Fruit fly (Drosophila melanogaster) whole organism, embryonic: ENCODE data around the gene Nak.

ENCODE experiments used
- Awh ChIP-seq: fragments of 200-800 bp; sonication (Bioruptor generic); IDR thresholded peaks from 2 replicates; pipeline ENCODE4, ENCODE4 v1.3.6; 2022; ENCODE audit warnings: missing biosample characterization, missing genetic modification characterization
- CG1024 ChIP-seq: fragments of 200-800 bp; sonication (Bioruptor generic); IDR thresholded peaks from 2 replicates; pipeline ENCODE4 v1.3.6; 2022; ENCODE audit warnings: missing biosample characterization, missing genetic modification characterization
- CG10321 ChIP-seq: fragments of 200-800 bp; sonication (Bioruptor generic); IDR thresholded peaks from 2 replicates; pipeline ENCODE4 v1.3.6; 2022; ENCODE audit warnings: missing biosample characterization, missing genetic modification characterization
- CG10979 ChIP-seq: fragments of 200-800 bp; sonication (Bioruptor generic); optimal IDR thresholded peaks from 2 replicates; lab custom pipeline; 2018; ENCODE audit warnings: missing biosample characterization, mild to moderate bottlenecking, missing genetic modification characterization, moderate library complexity
- CG11456 ChIP-seq: fragments of 200-800 bp; sonication (Bioruptor generic); IDR thresholded peaks from 3 replicates; pipeline ENCODE4 v1.3.6; 2022; ENCODE audit warnings: missing biosample characterization, missing genetic modification characterization
- CG17612 ChIP-seq: fragments of 200-800 bp; sonication (Bioruptor generic); IDR thresholded peaks from 2 replicates; pipeline ENCODE4 v1.3.6; 2022; ENCODE audit warnings: missing biosample characterization, missing genetic modification characterization
- CG17829 ChIP-seq: fragments of 200-800 bp; optimal IDR thresholded peaks from 2 replicates; lab custom pipeline; 2019; ENCODE audit warnings: missing biosample characterization, mild to moderate bottlenecking, missing genetic modification characterization, moderate library complexity
- CG18599 ChIP-seq: fragments of 200-800 bp; sonication (Bioruptor generic); optimal IDR thresholded peaks from 3 replicates; lab custom pipeline; 2017; ENCODE audit warnings: missing biosample characterization, missing genetic modification characterization, mild to moderate bottlenecking, moderate library complexity, missing genetic modification reagents
- CG30403 ChIP-seq: fragments of 200-800 bp; sonication (Bioruptor generic); optimal IDR thresholded peaks from 3 replicates; lab custom pipeline; 2016; ENCODE audit warnings: missing biosample characterization, missing genetic modification characterization
- CG34422 ChIP-seq: fragments of 200-800 bp; sonication (Bioruptor generic); IDR thresholded peaks from 3 replicates; pipeline ENCODE4 v1.3.6; 2022; ENCODE audit warnings: missing biosample characterization, missing genetic modification characterization
- CG43689 ChIP-seq: fragments of 200-800 bp; sonication (Bioruptor generic); IDR thresholded peaks from 2 replicates; pipeline ENCODE4 v1.3.6; 2022; ENCODE audit warnings: missing biosample characterization, missing genetic modification characterization
- CG6689 ChIP-seq: fragments of 200-800 bp; sonication (Bioruptor generic); IDR thresholded peaks from 2 replicates; pipeline ENCODE4 v1.3.6; 2022; ENCODE audit warnings: missing biosample characterization, missing genetic modification characterization
- CG6813 ChIP-seq: fragments of 200-800 bp; sonication (Bioruptor generic); optimal IDR thresholded peaks from 2 replicates; lab custom pipeline; 2017; ENCODE audit warnings: missing biosample characterization, missing genetic modification characterization, mild to moderate bottlenecking, moderate library complexity, missing genetic modification reagents
- CG9817 ChIP-seq: fragments of 200-800 bp; sonication (Bioruptor generic); optimal IDR thresholded peaks from 2 replicates; lab custom pipeline; 2018; ENCODE audit warnings: missing biosample characterization, mild to moderate bottlenecking, missing genetic modification characterization, moderate library complexity
- E2f1 ChIP-seq: fragments of 200-800 bp; sonication (Bioruptor generic); IDR thresholded peaks from 2 replicates; pipeline ENCODE4 v1.3.6; 2022; ENCODE audit warnings: missing biosample characterization, missing genetic modification characterization
- GATAe ChIP-seq: fragments of 200-800 bp; sonication (Bioruptor generic); conservative IDR thresholded peaks from 2 replicates; pipeline ENCODE4 v1.3.6; 2022; ENCODE audit warnings: missing biosample characterization, missing genetic modification characterization
- Hey ChIP-seq: fragments of 200-800 bp; sonication (Bioruptor generic); optimal IDR thresholded peaks from 3 replicates; lab custom pipeline; 2018; ENCODE audit warnings: missing biosample characterization, mild to moderate bottlenecking, missing genetic modification characterization
- HmgZ ChIP-seq: fragments of 200-800 bp; sonication (Bioruptor generic); optimal IDR thresholded peaks from 2 replicates; lab custom pipeline; 2018; ENCODE audit warnings: missing biosample characterization, mild to moderate bottlenecking, missing genetic modification characterization
- Hmr ChIP-seq: fragments of 200-800 bp; sonication (Bioruptor generic); optimal IDR thresholded peaks from 3 replicates; lab custom pipeline; 2017; ENCODE audit warnings: mild to moderate bottlenecking, missing biosample characterization, missing genetic modification reagents, missing genetic modification characterization
- Hr78 ChIP-seq, 2 experiments: fragments of 200-800 bp in 1 of 2; fragments of >200 bp in 1 of 2; sonication (Bioruptor generic) in 1 of 2; optimal IDR thresholded peaks; 2 replicates each; lab custom pipeline; 2017 to 2019; ENCODE audit warnings: missing biosample characterization in 2 of 2, missing genetic modification characterization in 2 of 2, mild to moderate bottlenecking in 1 of 2, moderate library complexity in 1 of 2
- Jarid2 ChIP-seq: fragments of 200-800 bp; sonication (Bioruptor generic); optimal IDR thresholded peaks from 3 replicates; lab custom pipeline; 2017; ENCODE audit warnings: mild to moderate bottlenecking, missing biosample characterization, missing genetic modification reagents, missing genetic modification characterization
- Med ChIP-seq: fragments of 200-800 bp; sonication (Bioruptor generic); peaks from one replicate; lab custom pipeline; 2016; ENCODE audit warnings: missing biosample characterization, missing genetic modification characterization, mild to moderate bottlenecking, inconsistent platforms, moderate library complexity
- Nf-YB ChIP-seq: fragments of 200-800 bp; sonication (Bioruptor generic); optimal IDR thresholded peaks from 3 replicates; lab custom pipeline; 2019; ENCODE audit warnings: missing biosample characterization, mild to moderate bottlenecking, missing genetic modification characterization, moderate library complexity
- bab2 ChIP-seq: fragments of 200-800 bp; sonication (Bioruptor generic); optimal IDR thresholded peaks from 2 replicates; lab custom pipeline; 2016; ENCODE audit warnings: missing biosample characterization, missing genetic modification characterization
- cad ChIP-seq: fragments of >200 bp; optimal IDR thresholded peaks from 2 replicates; lab custom pipeline; 2017; ENCODE audit warnings: missing biosample characterization, missing genetic modification characterization
- cg ChIP-seq: fragments of 200-800 bp; sonication (Bioruptor generic); optimal IDR thresholded peaks from 3 replicates; lab custom pipeline; 2019; ENCODE audit warnings: missing biosample characterization, mild to moderate bottlenecking, missing genetic modification characterization, moderate library complexity
- exex ChIP-seq: fragments of 200-800 bp; sonication (Bioruptor generic); optimal IDR thresholded peaks from 4 replicates; lab custom pipeline; 2018; ENCODE audit warnings: missing biosample characterization, mild to moderate bottlenecking, missing genetic modification characterization, moderate library complexity
- kay ChIP-seq: fragments of 200-800 bp; sonication (Bioruptor generic); optimal IDR thresholded peaks from 2 replicates; lab custom pipeline; 2016; ENCODE audit warnings: missing biosample characterization, missing genetic modification characterization
- klu ChIP-seq: fragments of 200-800 bp; sonication (Bioruptor generic); IDR thresholded peaks from 2 replicates; pipeline ENCODE4 v1.3.6; 2022; ENCODE audit warnings: missing biosample characterization, missing genetic modification characterization
- lab ChIP-seq: fragments of 200-800 bp; sonication (Bioruptor generic); optimal IDR thresholded peaks from 3 replicates; lab custom pipeline; 2017; ENCODE audit warnings: missing biosample characterization, missing genetic modification characterization, mild to moderate bottlenecking, moderate library complexity, missing genetic modification reagents
- lov ChIP-seq, 2 experiments: fragments of 200-800 bp in 1 of 2; fragments of >200 bp in 1 of 2; sonication (Bioruptor generic) in 1 of 2; IDR thresholded peaks in 1 of 2; optimal IDR thresholded peaks in 1 of 2; 2 replicates in 1 of 2; 3 replicates in 1 of 2; pipeline versions ENCODE4 v1.3.6 to Lab custom; 2017 to 2022; ENCODE audit warnings: missing biosample characterization in 1 of 2, missing genetic modification characterization in 1 of 2
- pros ChIP-seq: fragments of 200-800 bp; sonication (Bioruptor generic); optimal IDR thresholded peaks from 3 replicates; lab custom pipeline; 2019; ENCODE audit warnings: missing biosample characterization, mild to moderate bottlenecking, missing genetic modification characterization, moderate library complexity
- row ChIP-seq: fragments of 200-800 bp; sonication (Bioruptor generic); IDR thresholded peaks from 3 replicates; pipeline ENCODE4 v1.3.6; 2022; ENCODE audit warnings: missing biosample characterization, missing genetic modification characterization
- sqz ChIP-seq: fragments of 200-800 bp; sonication (Bioruptor generic); optimal IDR thresholded peaks from 3 replicates; lab custom pipeline; 2018; ENCODE audit warnings: missing biosample characterization, mild to moderate bottlenecking, missing genetic modification characterization
- sug ChIP-seq: fragments of 200-800 bp; optimal IDR thresholded peaks from 2 replicates; lab custom pipeline; 2019; ENCODE audit warnings: missing biosample characterization, mild to moderate bottlenecking, missing genetic modification characterization, moderate library complexity

Nak gene

DNA sequence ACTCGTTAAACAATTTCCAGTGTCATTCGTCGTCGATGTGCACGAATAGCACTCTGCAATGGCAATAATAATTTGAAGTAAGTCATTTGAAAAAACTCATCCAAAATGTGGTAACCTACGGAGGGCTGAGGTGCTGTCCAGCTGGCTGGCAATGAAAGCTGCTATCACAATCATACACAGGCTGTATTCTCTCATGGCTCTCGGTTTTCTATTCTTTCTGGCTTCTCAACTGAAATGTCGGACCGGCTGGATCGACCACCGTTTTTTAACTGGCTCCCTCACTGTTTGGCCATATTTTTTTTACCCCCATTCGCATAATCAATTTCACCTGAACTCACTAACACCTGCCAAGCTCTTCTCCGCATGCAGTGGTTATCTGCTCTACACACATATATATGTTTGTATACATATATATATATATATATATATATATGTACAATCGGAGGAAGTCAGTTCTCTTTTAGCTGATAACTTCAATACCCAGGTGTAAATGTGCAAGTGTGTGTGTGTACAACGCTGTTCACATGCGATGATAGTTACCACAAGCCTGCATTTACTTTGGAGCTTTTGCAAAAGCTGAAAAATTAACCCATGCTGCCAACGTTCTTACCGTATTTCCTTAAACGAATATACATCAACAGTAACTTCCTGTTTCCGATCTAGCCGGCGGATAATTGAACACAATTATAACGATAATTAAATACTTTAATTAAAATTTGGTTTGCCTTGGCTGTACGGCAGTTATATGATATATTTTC is 27.3 kb upstream of the Nak start, which contains the start of gene CG10650 (continued):
- TF ChIP-seq klu (GFP tag; lab: Robert Waterston, UW): no peak
- TF ChIP-seq kay (GFP tag; lab: Kevin White, UChicago): no peak
- TF ChIP-seq HmgZ (tag; lab: Kevin White, UChicago): peak; percentile 29
- peak; percentile 10 for TF ChIP-seq Nf-YB (GFP tag; lab: Kevin White, UChicago)
- TF ChIP-seq cg (GFP tag; lab: Kevin White, UChicago): peak; percentile 67
- no peak for TF ChIP-seq bab2 (GFP tag; lab: Kevin White, UChicago)
- TF ChIP-seq Hmr: no peak
- TF ChIP-seq Hr78 (GFP tag; optimal IDR thresholded peaks at IDR 0.05; lab: Kevin White, UChicago): peak in 1 of 2 experiments; percentile 15
- no peak for TF ChIP-seq CG10321 (GFP tag; lab: Robert Waterston, UW)
- peak; percentile 36 for TF ChIP-seq Hey
- TF ChIP-seq GATAe (GFP tag; lab: Robert Waterston, UW): peak; percentile 37
- TF ChIP-seq CG30403 (GFP tag; lab: Kevin White, UChicago): no peak
- TF ChIP-seq Jarid2 (GFP tag; lab: Kevin White, UChicago): peak; percentile 62
- TF ChIP-seq Awh: no peak
- no peak for TF ChIP-seq CG6689
- TF ChIP-seq lab (GFP tag; lab: Kevin White, UChicago): peak; percentile 47
- TF ChIP-seq CG9817 (tag; lab: Kevin White, UChicago): no peak
- peak; percentile 73 for TF ChIP-seq sug
- TF ChIP-seq CG43689 (GFP tag; lab: Robert Waterston, UW): no peak
- TF ChIP-seq sqz (GFP tag; lab: Kevin White, UChicago): peak; percentile 61
- TF ChIP-seq lov (optimal IDR thresholded peaks at IDR 0.05; lab: Kevin White, UChicago): no peak
- TF ChIP-seq lov (GFP tag; IDR thresholded peaks at IDR 0.05; lab: Robert Waterston, UW): no peak
- no peak for TF ChIP-seq row (GFP tag; lab: Robert Waterston, UW)
- TF ChIP-seq E2f1 (GFP tag; lab: Robert Waterston, UW): no peak
- peak; percentile 5 for TF ChIP-seq CG6813 (GFP tag; lab: Kevin White, UChicago)
- peak; percentile 13 for TF ChIP-seq CG18599 (GFP tag; lab: Kevin White, UChicago)

DNA sequence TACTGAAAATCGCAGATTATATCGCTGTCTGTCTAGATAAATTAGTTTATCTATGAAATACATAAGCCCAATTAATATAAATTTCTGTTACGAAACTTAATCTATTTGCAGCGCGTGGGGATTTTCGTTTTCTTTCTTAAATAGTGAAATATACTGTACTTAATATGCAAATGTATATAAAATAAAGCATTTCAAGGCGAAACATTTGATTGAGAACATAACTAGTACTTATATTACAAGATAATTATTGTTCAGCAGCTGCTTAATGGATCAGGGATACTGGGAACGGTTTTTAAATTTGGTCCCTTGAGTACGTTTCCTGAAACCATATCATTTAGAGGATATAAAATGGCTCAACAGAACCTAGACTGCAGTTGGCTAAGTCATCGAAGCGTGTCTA is 23.7 kb upstream of the Nak start, which contains the start of gene CG46465:
Gene CG46465, plus strand, starts transcription at position 301 of the 400 bp plus-strand sequence.
- TF ChIP-seq CG1024: no peak

DNA sequence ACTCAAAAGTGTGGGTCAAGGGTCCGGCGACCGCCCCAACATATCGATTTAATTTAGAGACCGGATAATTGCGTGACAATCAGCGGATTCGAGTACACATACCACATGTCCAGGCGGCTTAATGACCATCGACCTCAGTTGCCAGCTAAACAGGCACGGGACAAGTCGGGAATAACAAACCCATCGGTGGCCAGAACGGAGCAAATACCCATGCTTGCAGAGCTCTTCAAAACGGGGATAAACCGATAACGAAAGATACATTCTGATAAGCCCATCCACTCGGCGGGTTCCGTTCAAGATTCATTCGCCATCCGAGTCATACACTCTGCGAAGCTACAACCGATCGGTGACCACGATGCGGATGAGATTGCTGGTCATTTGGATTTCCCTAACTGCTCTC is 22.2 kb upstream of the Nak start, which contains the start of gene CG15169:
Gene CG15169, plus strand, starts transcription at position 301 of the 400 bp plus-strand sequence.
- TF ChIP-seq pros (GFP tag; lab: Kevin White, UChicago) (no peak), CG11456 (GFP tag; lab: Robert Waterston, UW) (peak; percentile 14; the same call in 1 of the 3 replicates), Med (GFP tag; lab: Kevin White, UChicago) (peak; percentile 26), HmgZ (tag; lab: Kevin White, UChicago) (no peak)
- TF ChIP-seq, all 482 proteins: peak for 2

DNA sequence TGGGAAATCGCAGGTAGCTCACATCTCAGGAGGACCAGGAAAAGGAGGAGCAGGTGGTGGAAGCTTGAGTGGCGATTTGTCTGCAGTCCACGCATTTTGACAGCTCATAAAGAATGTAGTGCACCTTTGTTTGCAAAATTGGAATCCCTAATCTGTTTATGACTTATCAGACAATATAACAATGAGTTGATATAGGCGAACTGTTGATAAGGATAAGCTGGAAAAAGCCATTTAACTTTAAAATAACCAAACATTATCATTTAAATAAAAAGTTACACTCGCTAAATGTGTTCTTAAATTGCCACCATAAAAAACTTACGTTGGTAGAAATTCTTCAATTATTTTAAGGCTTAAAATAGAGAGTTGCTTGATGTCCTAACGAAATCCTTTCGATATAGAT is 21.6 kb upstream of the Nak start, which contains the start of gene CG15170:
Gene CG15170, minus strand, starts transcription at position 101 of the 400 bp plus-strand sequence.
- TF ChIP-seq CG17829 (no peak), cad (GFP tag; lab: Kevin White, UChicago) (no peak), CG34422 (no peak), CG17612 (GFP tag; lab: Robert Waterston, UW) (no peak), exex (tag; lab: Kevin White, UChicago) (peak; percentile 41), CG10979 (tag; lab: Kevin White, UChicago) (no peak)
- TF ChIP-seq, all 482 proteins: peak for 1
